Fruit fly (Drosophila melanogaster) whole organism, adult: Measurements from ENCODE around the gene CG31457.

ENCODE experiments used
- CG11617 ChIP-seq: fragments of 200-800 bp; sonication (Bioruptor generic); optimal IDR thresholded peaks from 2 replicates; lab custom pipeline; 2017; ENCODE audit warnings: mild to moderate bottlenecking, missing biosample characterization, missing genetic modification reagents, missing genetic modification characterization
- CG12768 ChIP-seq: fragments of 200-800 bp; sonication (Bioruptor generic); optimal IDR thresholded peaks from 2 replicates; lab custom pipeline; 2017; ENCODE audit warnings: missing biosample characterization, missing genetic modification characterization, mild to moderate bottlenecking, moderate library complexity, missing genetic modification reagents
- CG14711 ChIP-seq: fragments of 200-800 bp; sonication (Bioruptor generic); optimal IDR thresholded peaks from 2 replicates; lab custom pipeline; 2018; ENCODE audit warnings: missing biosample characterization, mild to moderate bottlenecking, missing genetic modification characterization, moderate library complexity
- CG1620 ChIP-seq: fragments of 200-800 bp; sonication (Bioruptor generic); optimal IDR thresholded peaks from 2 replicates; lab custom pipeline; 2016; ENCODE audit warnings: missing biosample characterization, missing genetic modification characterization
- CG33017 ChIP-seq: fragments of 200-800 bp; sonication (Bioruptor generic); optimal IDR thresholded peaks from 2 replicates; lab custom pipeline; 2018; ENCODE audit warnings: missing biosample characterization, mild to moderate bottlenecking, missing genetic modification characterization, moderate library complexity
- CG5204 ChIP-seq: fragments of 200-800 bp; sonication (Bioruptor generic); optimal IDR thresholded peaks from 2 replicates; lab custom pipeline; 2016; ENCODE audit warnings: missing biosample characterization, missing genetic modification characterization
- CG7045 ChIP-seq: fragments of 200-800 bp; sonication (Bioruptor generic); optimal IDR thresholded peaks from 2 replicates; lab custom pipeline; 2017; ENCODE audit warnings: missing biosample characterization, mild to moderate bottlenecking, missing genetic modification characterization
- CG7101 ChIP-seq: fragments of 200-800 bp; sonication (Bioruptor generic); optimal IDR thresholded peaks from 2 replicates; lab custom pipeline; 2018; ENCODE audit warnings: missing biosample characterization, mild to moderate bottlenecking, missing genetic modification characterization, moderate library complexity
- Clk ChIP-seq: fragments of 200-800 bp; sonication (Bioruptor generic); optimal IDR thresholded peaks from 2 replicates; lab custom pipeline; 2017; ENCODE audit warnings: missing biosample characterization, missing genetic modification characterization
- Crg-1 ChIP-seq: fragments of 200-800 bp; sonication (Bioruptor generic); optimal IDR thresholded peaks from 2 replicates; lab custom pipeline; 2016; ENCODE audit warnings: missing biosample characterization, missing genetic modification characterization
- Hr96 ChIP-seq: fragments of 200-800 bp; sonication (Bioruptor generic); optimal IDR thresholded peaks from 2 replicates; lab custom pipeline; 2016; ENCODE audit warnings: missing biosample characterization, missing genetic modification characterization
- Mnt ChIP-seq: fragments of 200-800 bp; sonication (Bioruptor generic); optimal IDR thresholded peaks from 2 replicates; lab custom pipeline; 2016; ENCODE audit warnings: missing biosample characterization, mild to moderate bottlenecking, missing genetic modification characterization
- bab1 ChIP-seq: fragments of 200-800 bp; sonication (Bioruptor generic); optimal IDR thresholded peaks from 3 replicates; lab custom pipeline; 2019; ENCODE audit warnings: missing biosample characterization, mild to moderate bottlenecking, missing genetic modification characterization, moderate library complexity
- cic ChIP-seq: fragments of 200-800 bp; sonication (Bioruptor generic); optimal IDR thresholded peaks from 2 replicates; lab custom pipeline; 2017; ENCODE audit warnings: missing biosample characterization, mild to moderate bottlenecking, missing genetic modification characterization, moderate library complexity
- cnc ChIP-seq, 2 experiments: fragments of >200 bp; optimal IDR thresholded peaks; 2 replicates each; lab custom pipeline; 2017
- kay ChIP-seq: fragments of 200-800 bp; sonication (Bioruptor generic); peaks from one replicate; lab custom pipeline; 2016; ENCODE audit warnings: missing biosample characterization, missing genetic modification characterization, borderline replicate concordance
- ovo ChIP-seq: fragments of 200-800 bp; sonication (Bioruptor generic); optimal IDR thresholded peaks from 2 replicates; lab custom pipeline; 2016; ENCODE audit warnings: missing biosample characterization, missing genetic modification characterization
- pad ChIP-seq: fragments of 200-800 bp; sonication (Bioruptor generic); optimal IDR thresholded peaks from 3 replicates; lab custom pipeline; 2017; ENCODE audit warnings: missing biosample characterization, missing genetic modification characterization, mild to moderate bottlenecking, moderate library complexity, missing genetic modification reagents
- tj ChIP-seq: fragments of 200-800 bp; sonication (Bioruptor generic); optimal IDR thresholded peaks from 3 replicates; lab custom pipeline; 2017; ENCODE audit warnings: missing biosample characterization, mild to moderate bottlenecking, missing genetic modification characterization, moderate library complexity
- toe ChIP-seq: fragments of 200-800 bp; sonication (Bioruptor generic); optimal IDR thresholded peaks from 2 replicates; lab custom pipeline; 2016; ENCODE audit warnings: missing biosample characterization, missing genetic modification characterization

CG31457 gene

DNA sequence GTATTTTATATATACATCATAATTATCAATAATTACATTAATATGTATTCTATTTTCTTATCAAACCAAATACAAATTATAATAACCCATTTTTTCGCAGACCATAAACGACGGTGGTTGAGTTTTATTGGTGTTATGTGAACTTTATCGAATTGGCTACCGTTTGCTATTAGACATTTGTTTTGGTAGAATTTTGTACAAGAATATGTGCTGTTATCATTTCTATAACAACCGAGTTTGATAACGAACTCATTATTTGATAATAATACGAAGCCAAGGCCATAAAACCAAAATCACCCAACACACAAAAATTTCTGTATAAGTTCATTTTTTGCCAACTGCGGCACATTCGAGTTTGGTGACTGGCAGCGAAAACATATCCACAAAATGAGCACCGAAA, 32.4 kb downstream of the CG31457 start, which contains the start of gene CG17109:
TSS of gene CG17109 (plus strand) at position 345 of the 400 bp plus-strand sequence.
- no peak for TF ChIP-seq Crg-1 (GFP tag; lab: Kevin White, UChicago)

DNA sequence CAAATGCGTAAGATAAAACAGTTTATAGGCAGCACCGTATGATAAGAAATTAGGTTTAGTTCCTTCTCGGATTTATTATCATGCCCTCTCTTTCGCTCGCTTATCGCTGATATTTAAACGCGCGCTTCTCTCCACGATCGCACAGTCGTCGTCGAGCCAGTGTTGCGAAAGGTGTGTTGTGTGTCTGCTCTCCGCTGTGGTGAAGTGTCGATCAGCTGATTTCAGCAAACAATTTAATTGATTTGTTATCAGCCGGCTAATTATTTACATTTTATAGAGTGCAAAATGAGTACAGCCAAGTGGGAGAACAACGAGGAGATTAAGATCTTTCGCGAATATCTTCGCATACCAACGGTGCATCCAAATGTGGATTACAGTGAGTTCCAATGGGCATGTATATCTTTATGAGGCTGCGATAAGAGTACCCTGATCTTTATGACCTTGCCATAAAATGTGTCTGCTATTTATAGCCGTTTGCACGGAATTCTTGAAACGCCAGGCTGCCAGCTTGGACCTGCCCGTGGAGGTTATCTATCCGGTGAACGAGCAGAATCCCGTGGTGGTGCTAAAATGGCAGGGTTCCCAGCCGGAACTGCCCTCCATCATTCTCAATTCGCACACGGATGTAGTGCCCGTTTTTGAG, 36.1 kb downstream of the CG31457 start, which contains the start of the genes CG17110 and CG6726:
TSS of gene CG17110 (plus strand) at position 139 of the 643 bp plus-strand sequence.
TSS of gene CG6726 (plus strand) at position 139 of the 643 bp plus-strand sequence.
- TF ChIP-seq CG14711 (tag; lab: Kevin White, UChicago) (no peak), CG5204 (no peak), Hr96 (GFP tag; lab: Kevin White, UChicago) (peak; percentile 15), cic (GFP tag; lab: Kevin White, UChicago) (no peak), kay (GFP tag; lab: Kevin White, UChicago) (peak; percentile 66), ovo (GFP tag; lab: Kevin White, UChicago) (no peak), CG7045 (GFP tag; lab: Kevin White, UChicago) (no peak), Mnt (GFP tag; lab: Kevin White, UChicago) (peak; percentile 21), toe (peak; percentile 1)

DNA sequence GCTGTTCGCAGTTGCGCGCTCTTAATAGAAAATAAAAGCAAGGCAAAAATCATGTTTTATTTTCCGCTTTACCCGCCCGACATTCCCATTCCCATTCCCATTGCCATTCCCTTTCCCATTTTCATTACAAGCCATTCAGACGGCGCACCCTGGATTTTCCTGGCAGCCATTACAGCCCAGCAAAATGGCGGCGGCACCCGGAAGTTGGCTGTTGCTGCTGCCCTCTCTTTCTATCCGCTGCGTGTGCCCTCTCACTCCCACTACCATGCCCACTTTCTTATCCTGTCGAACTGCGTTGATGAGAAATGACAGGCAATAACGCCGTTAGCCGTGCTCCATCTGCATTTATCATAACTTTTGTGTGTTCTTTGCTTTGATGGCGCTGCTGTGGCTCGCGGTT, 39.5 kb downstream of the CG31457 start:
- TF ChIP-seq CG11617 (GFP tag; lab: Kevin White, UChicago) (no peak), CG7045 (GFP tag; lab: Kevin White, UChicago) (no peak), cic (GFP tag; lab: Kevin White, UChicago) (no peak), toe (no peak)

DNA sequence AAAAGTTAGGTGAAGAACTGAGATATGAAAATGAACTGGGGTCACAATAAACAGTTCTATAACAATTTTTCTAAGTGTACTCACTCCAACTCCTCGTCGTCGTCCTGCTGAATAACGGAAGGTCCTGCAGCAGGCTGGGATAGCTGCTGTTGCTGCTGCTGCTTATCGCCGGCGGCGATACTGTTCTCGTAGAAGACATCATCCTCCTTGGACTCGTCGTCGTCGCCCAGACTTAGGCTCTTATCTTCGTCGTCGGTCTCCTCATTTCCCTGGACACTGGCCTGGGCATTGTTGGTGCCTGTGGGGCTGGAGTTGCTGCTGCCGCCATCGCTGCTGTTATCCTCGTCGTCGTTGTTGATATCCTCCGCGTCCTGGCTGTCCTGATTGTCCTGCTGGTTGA, 46.5 kb downstream of the CG31457 start:
- TF ChIP-seq pad (GFP tag; lab: Kevin White, UChicago) (no peak), CG7101 (tag; lab: Kevin White, UChicago) (no peak), Clk (no peak), bab1 (GFP tag; lab: Kevin White, UChicago) (no peak), CG11617 (GFP tag; lab: Kevin White, UChicago) (no peak), cnc (optimal IDR thresholded peaks at IDR 0.05; lab: Kevin White, UChicago) (no peak), CG7045 (GFP tag; lab: Kevin White, UChicago) (no peak), toe (no peak), CG33017 (tag; lab: Kevin White, UChicago) (no peak), CG12768 (GFP tag; lab: Kevin White, UChicago) (no peak), Crg-1 (GFP tag; lab: Kevin White, UChicago) (no peak), kay (GFP tag; lab: Kevin White, UChicago) (no peak), tj (GFP tag; lab: Kevin White, UChicago) (no peak), CG14711 (tag; lab: Kevin White, UChicago) (no peak), CG5204 (no peak), CG1620 (no peak), ovo (GFP tag; lab: Kevin White, UChicago) (no peak), Hr96 (GFP tag; lab: Kevin White, UChicago) (no peak), cic (GFP tag; lab: Kevin White, UChicago) (no peak), Mnt (GFP tag; lab: Kevin White, UChicago) (no peak)
